ENCODE assay signal across 2 fruit fly cellular contexts in genomic region chr3R:30933894-30934434, dm6.
TF ChIP-seq lines count a peak whose summit lies in the region.

No protein-coding gene starts in this region.

- TF ChIP-seq CTCF in whole organism, embryonic (GFP tag; optimal IDR thresholded peaks at IDR 0.05; lab: Kevin White, UChicago), result no peak

TF ChIP-seq in whole organism, embryonic, 481 proteins besides CTCF, POLR2A, EP300 and RAD21 (continues in another document):
- peak; percentile 76 for TF ChIP-seq mirr (GFP tag; optimal IDR thresholded peaks at IDR 0.05; lab: Kevin White, UChicago)
- TF ChIP-seq cato (GFP tag; optimal IDR thresholded peaks at IDR 0.05; lab: Kevin White, UChicago; ENCODE audit: borderline replicate concordance), result no peak
- TF ChIP-seq chinmo (GFP tag; IDR thresholded peaks at IDR 0.05; lab: Robert Waterston, UW; ENCODE audit: partially characterized antibody), result 0 out of 4 replicates have a peak, but pooled peaks have one; percentile 51
- TF ChIP-seq CG15514 (GFP tag; optimal IDR thresholded peaks at IDR 0.05; lab: Kevin White, UChicago), result no peak
- no peak for TF ChIP-seq NFAT (GFP tag; IDR thresholded peaks at IDR 0.05; lab: Robert Waterston, UW)
- no peak for TF ChIP-seq kah (GFP tag; optimal IDR thresholded peaks at IDR 0.05; lab: Kevin White, UChicago)
- peak; percentile 27 for TF ChIP-seq CG18599 (GFP tag; optimal IDR thresholded peaks at IDR 0.05; lab: Kevin White, UChicago)
- no peak for TF ChIP-seq CG30020 (tag; optimal IDR thresholded peaks at IDR 0.05; lab: Kevin White, UChicago)
- TF ChIP-seq vvl (GFP tag; IDR thresholded peaks at IDR 0.05; lab: Robert Waterston, UW), result no peak
- no peak for TF ChIP-seq gem (tag; optimal IDR thresholded peaks at IDR 0.05; lab: Kevin White, UChicago)
- TF ChIP-seq Dfd (GFP tag; optimal IDR thresholded peaks at IDR 0.05; lab: Kevin White, UChicago), result no peak
- no peak for TF ChIP-seq Six4 (GFP tag; optimal IDR thresholded peaks at IDR 0.05; lab: Kevin White, UChicago)
- TF ChIP-seq CG42726 (GFP tag; IDR thresholded peaks at IDR 0.05; lab: Robert Waterston, UW; ENCODE audit: partially characterized antibody), result no peak
- no peak for TF ChIP-seq CG1024 (GFP tag; IDR thresholded peaks at IDR 0.05; lab: Robert Waterston, UW)
- TF ChIP-seq CG10147 (GFP tag; optimal IDR thresholded peaks at IDR 0.05; lab: Kevin White, UChicago), result no peak
- TF ChIP-seq gcm2 (GFP tag; optimal IDR thresholded peaks at IDR 0.05; lab: Kevin White, UChicago), result no peak
- no peak for TF ChIP-seq ken (GFP tag; IDR thresholded peaks at IDR 0.05; lab: Robert Waterston, UW)
- TF ChIP-seq bsh (GFP tag; optimal IDR thresholded peaks at IDR 0.05; lab: Kevin White, UChicago), result peak in 1 of 2 experiments; percentile 3
- no peak for TF ChIP-seq CG10959 (GFP tag; IDR thresholded peaks at IDR 0.05; lab: Robert Waterston, UW)
- no peak for TF ChIP-seq klu (GFP tag; IDR thresholded peaks at IDR 0.05; lab: Robert Waterston, UW)
- no peak for TF ChIP-seq CG14860 (GFP tag; IDR thresholded peaks at IDR 0.05; lab: Robert Waterston, UW; ENCODE audit: partially characterized antibody)
- TF ChIP-seq CG31224 (GFP tag; IDR thresholded peaks at IDR 0.05; lab: Robert Waterston, UW), result no peak
- TF ChIP-seq Ets65A (GFP tag; lab: Kevin White, UChicago), result peak; percentile 78
- no peak for TF ChIP-seq Spps (tag; optimal IDR thresholded peaks at IDR 0.05; lab: Kevin White, UChicago)
- TF ChIP-seq toy (GFP tag; IDR thresholded peaks at IDR 0.05; lab: Robert Waterston, UW), result no peak
- TF ChIP-seq ap (GFP tag; IDR thresholded peaks at IDR 0.05; lab: Robert Waterston, UW), result no peak
- TF ChIP-seq CG2116 (GFP tag; optimal IDR thresholded peaks at IDR 0.05; lab: Kevin White, UChicago), result no peak
- TF ChIP-seq CG32767 (GFP tag; IDR thresholded peaks at IDR 0.05; lab: Robert Waterston, UW), result peak; percentile 41; the same call in 1 of the 2 replicates
- TF ChIP-seq CG17385 (GFP tag; optimal IDR thresholded peaks at IDR 0.05; lab: Kevin White, UChicago), result peak; percentile 14
- TF ChIP-seq CG14050 (GFP tag; IDR thresholded peaks at IDR 0.05; lab: Robert Waterston, UW), result no peak
- TF ChIP-seq Xrp1 (GFP tag; IDR thresholded peaks at IDR 0.05; lab: Robert Waterston, UW), result no peak
- TF ChIP-seq Dll (GFP tag; IDR thresholded peaks at IDR 0.05; lab: Robert Waterston, UW; ENCODE audit: partially characterized antibody), result no peak
- TF ChIP-seq grau (tag; optimal IDR thresholded peaks at IDR 0.05; lab: Kevin White, UChicago), result no peak
- TF ChIP-seq Hmr (GFP tag; optimal IDR thresholded peaks at IDR 0.05; lab: Kevin White, UChicago), result peak; percentile 13
- TF ChIP-seq CG15601 (tag; optimal IDR thresholded peaks at IDR 0.05; lab: Kevin White, UChicago), result no peak
- TF ChIP-seq hbn (GFP tag; IDR thresholded peaks at IDR 0.05; lab: Robert Waterston, UW; ENCODE audit: partially characterized antibody), result no peak
- TF ChIP-seq CG2120 (GFP tag; optimal IDR thresholded peaks at IDR 0.05; lab: Kevin White, UChicago), result no peak
- no peak for TF ChIP-seq pum (GFP tag; optimal IDR thresholded peaks at IDR 0.05; lab: Kevin White, UChicago)
- no peak for TF ChIP-seq CG11456 (GFP tag; IDR thresholded peaks at IDR 0.05; lab: Robert Waterston, UW)
- TF ChIP-seq CG4360 (GFP tag; IDR thresholded peaks at IDR 0.05; lab: Robert Waterston, UW), result no peak
- no peak for TF ChIP-seq run (tag; optimal IDR thresholded peaks at IDR 0.05; lab: Kevin White, UChicago)
- TF ChIP-seq CG6854 (GFP tag; optimal IDR thresholded peaks at IDR 0.05; lab: Kevin White, UChicago), result no peak
- no peak for TF ChIP-seq CG7745 (tag; optimal IDR thresholded peaks at IDR 0.05; lab: Kevin White, UChicago)
- TF ChIP-seq Hey (tag; optimal IDR thresholded peaks at IDR 0.05; lab: Kevin White, UChicago), result peak; percentile 54
- TF ChIP-seq caup (GFP tag; optimal IDR thresholded peaks at IDR 0.05; lab: Kevin White, UChicago; ENCODE audit: severe bottlenecking), result peak; percentile 20
- 0 out of 2 replicates have a peak, but pooled peaks have one; percentile 32 for TF ChIP-seq chm (GFP tag; IDR thresholded peaks at IDR 0.05; lab: Robert Waterston, UW)

TF ChIP-seq in whole organism, prepupa, 60 proteins besides CTCF, POLR2A, EP300 and RAD21:
- TF ChIP-seq lz (GFP tag; optimal IDR thresholded peaks at IDR 0.05; lab: Kevin White, UChicago) (no peak), fd85E (GFP tag; optimal IDR thresholded peaks at IDR 0.05; lab: Kevin White, UChicago) (no peak), esn (GFP tag; optimal IDR thresholded peaks at IDR 0.05; lab: Kevin White, UChicago) (no peak), fkh (GFP tag; optimal IDR thresholded peaks at IDR 0.05; lab: Kevin White, UChicago) (peak; percentile 52), CG6808 (GFP tag; optimal IDR thresholded peaks at IDR 0.05; lab: Kevin White, UChicago) (no peak), CG10631 (GFP tag; optimal IDR thresholded peaks at IDR 0.05; lab: Kevin White, UChicago) (no peak), eg (GFP tag; IDR thresholded peaks at IDR 0.05; lab: Robert Waterston, UW) (no peak), CG8632 (GFP tag; optimal IDR thresholded peaks at IDR 0.05; lab: Kevin White, UChicago) (no peak)
